Fruit fly (Drosophila melanogaster): ENCODE data around the gene NdufV3.

The NdufV3 gene

dm6 chrX:11378388-11378787 is 28.6 kb downstream of the NdufV3 start:
- TF ChIP-seq CG6163 (GFP tag; IDR thresholded peaks at IDR 0.05) (no peak), dac (GFP tag; optimal IDR thresholded peaks at IDR 0.05) (no peak), Eip78C (GFP tag) (no peak), eg (GFP tag; IDR thresholded peaks at IDR 0.05) (0 out of 3 replicates have a peak, but pooled peaks have one; percentile 17), achi (GFP tag; optimal IDR thresholded peaks at IDR 0.05) (peak; percentile 1), salr (GFP tag; optimal IDR thresholded peaks at IDR 0.05) (no peak), ss (GFP tag; optimal IDR thresholded peaks at IDR 0.05) (peak in 1 of 2 experiments; percentile 7), fd85E (GFP tag; optimal IDR thresholded peaks at IDR 0.05) (no peak), Ets96B (tag; optimal IDR thresholded peaks at IDR 0.05) (no peak), cyc (GFP tag; optimal IDR thresholded peaks at IDR 0.05) (no peak), CG10631 (GFP tag; optimal IDR thresholded peaks at IDR 0.05) (no peak), dsx (GFP tag; optimal IDR thresholded peaks at IDR 0.05; ENCODE audit: poor library complexity, severe bottlenecking) (no peak), CG7368 (GFP tag; optimal IDR thresholded peaks at IDR 0.05) (no peak), acj6 (GFP tag; optimal IDR thresholded peaks at IDR 0.05) (no peak), OdsH (GFP tag; optimal IDR thresholded peaks at IDR 0.05) (peak; percentile 8), Hr39 (GFP tag; optimal IDR thresholded peaks at IDR 0.05) (no peak), CG9139 (GFP tag; optimal IDR thresholded peaks at IDR 0.05) (no peak), CG8319 (GFP tag; optimal IDR thresholded peaks at IDR 0.05) (no peak), pdm3 (GFP tag; optimal IDR thresholded peaks at IDR 0.05) (no peak), fd59A (GFP tag; optimal IDR thresholded peaks at IDR 0.05) (no peak), CG32006 (GFP tag; optimal IDR thresholded peaks at IDR 0.05) (peak; percentile 5), CG31627 (GFP tag; optimal IDR thresholded peaks at IDR 0.05) (no peak)

dm6 chrX:11379139-11379538 is 29.3 kb downstream of the NdufV3 start:
- no peak for TF ChIP-seq Sox14 (GFP tag; optimal IDR thresholded peaks at IDR 0.05)
- peak; percentile 4 for TF ChIP-seq achi (GFP tag; optimal IDR thresholded peaks at IDR 0.05)
- no peak for TF ChIP-seq Eip93F (GFP tag; optimal IDR thresholded peaks at IDR 0.05)
- TF ChIP-seq fd85E (GFP tag; optimal IDR thresholded peaks at IDR 0.05), result no peak
- no peak for TF ChIP-seq Hr4 (GFP tag; optimal IDR thresholded peaks at IDR 0.05)
- TF ChIP-seq CG34406 (GFP tag; optimal IDR thresholded peaks at IDR 0.05), result peak; percentile 9
- TF ChIP-seq eg (GFP tag; IDR thresholded peaks at IDR 0.05), result peak; percentile 61; the same call in 2 of the 3 replicates
- TF ChIP-seq CG3032 (tag; optimal IDR thresholded peaks at IDR 0.05), result peak; percentile 29
- TF ChIP-seq CG15336 (GFP tag; IDR thresholded peaks at IDR 0.05), result peak; percentile 33; the same call in 1 of the 2 replicates
- TF ChIP-seq Lpt (GFP tag; optimal IDR thresholded peaks at IDR 0.05), result no peak
- peak; percentile 27 for TF ChIP-seq pdm3 (GFP tag; optimal IDR thresholded peaks at IDR 0.05)
- TF ChIP-seq CG16779 (tag; optimal IDR thresholded peaks at IDR 0.05), result no peak
- TF ChIP-seq Met (GFP tag; optimal IDR thresholded peaks at IDR 0.05), result peak; percentile 13
- no peak for TF ChIP-seq dac (GFP tag; optimal IDR thresholded peaks at IDR 0.05)
- TF ChIP-seq CG6808 (GFP tag; optimal IDR thresholded peaks at IDR 0.05), result no peak
- peak; percentile 38; the same call in 1 of the 3 replicates for TF ChIP-seq CG8119 (GFP tag; IDR thresholded peaks at IDR 0.05)
- peak; percentile 73 for TF ChIP-seq Eip78C (GFP tag)
- TF ChIP-seq acj6 (GFP tag; optimal IDR thresholded peaks at IDR 0.05), result no peak
- TF ChIP-seq Smox (GFP tag; optimal IDR thresholded peaks at IDR 0.05), result no peak
- TF ChIP-seq CG10631 (GFP tag; optimal IDR thresholded peaks at IDR 0.05), result no peak
- no peak for TF ChIP-seq Blimp-1 (GFP tag; optimal IDR thresholded peaks at IDR 0.05)
- TF ChIP-seq OdsH (GFP tag; optimal IDR thresholded peaks at IDR 0.05), result peak; percentile 18
- no peak for TF ChIP-seq CG11762 (GFP tag; optimal IDR thresholded peaks at IDR 0.05; ENCODE audit: insufficient read depth)
- TF ChIP-seq esn (GFP tag; optimal IDR thresholded peaks at IDR 0.05), result peak; percentile 26
- TF ChIP-seq dsx (GFP tag; optimal IDR thresholded peaks at IDR 0.05; ENCODE audit: poor library complexity, severe bottlenecking), result peak; percentile 21
- TF ChIP-seq CG4318 (GFP tag; optimal IDR thresholded peaks at IDR 0.05), result no peak
- peak; percentile 21 for TF ChIP-seq Eip75B (GFP tag; optimal IDR thresholded peaks at IDR 0.05)
- no peak for TF ChIP-seq fkh (GFP tag; optimal IDR thresholded peaks at IDR 0.05)
- peak; percentile 34; the same call in 2 of the 3 replicates for TF ChIP-seq CG6163 (GFP tag; IDR thresholded peaks at IDR 0.05)
- TF ChIP-seq Ets96B (tag; optimal IDR thresholded peaks at IDR 0.05), result peak; percentile 8
- no peak for TF ChIP-seq Sox102F (GFP tag; optimal IDR thresholded peaks at IDR 0.05)
- TF ChIP-seq CG32006 (GFP tag; optimal IDR thresholded peaks at IDR 0.05), result no peak
- TF ChIP-seq cyc (GFP tag; optimal IDR thresholded peaks at IDR 0.05), result peak; percentile 2
- TF ChIP-seq CG9139 (GFP tag; optimal IDR thresholded peaks at IDR 0.05), result no peak
- peak; percentile 21 for TF ChIP-seq topi (GFP tag; optimal IDR thresholded peaks at IDR 0.05)
- TF ChIP-seq Ets21C (GFP tag; optimal IDR thresholded peaks at IDR 0.05), result no peak
- TF ChIP-seq vri (GFP tag; optimal IDR thresholded peaks at IDR 0.05), result no peak
- TF ChIP-seq lz (GFP tag; optimal IDR thresholded peaks at IDR 0.05), result peak; percentile 23
- no peak for TF ChIP-seq CG8319 (GFP tag; optimal IDR thresholded peaks at IDR 0.05)
- TF ChIP-seq CG1621 (tag; optimal IDR thresholded peaks at IDR 0.05), result no peak
- peak in 1 of 2 experiments; percentile 19 for TF ChIP-seq ss (GFP tag; optimal IDR thresholded peaks at IDR 0.05)
- TF ChIP-seq svp (GFP tag), result peak; percentile 58
